Worm (Caenorhabditis elegans): ENCODE results near the gene nas-31.
A peak's percentile ranks its signal among the peaks of the same experiment; 100 is the strongest.

Gene nas-31

ce11 chrV:10870050-10870449, 51.6 kb downstream of the nas-31 start:
- TF ChIP-seq elt-2 (tag; optimal IDR thresholded peaks at IDR 0.05) (peak; percentile 23), skn-1 (tag; optimal IDR thresholded peaks at IDR 0.05) (no peak), egl-5 (tag; optimal IDR thresholded peaks at IDR 0.05) (no peak), nfya-1 (tag; optimal IDR thresholded peaks at IDR 0.05; ENCODE audit: insufficient read depth) (no peak), lin-15B (tag; optimal IDR thresholded peaks at IDR 0.05) (no peak), aly-2 (tag; optimal IDR thresholded peaks at IDR 0.05) (no peak), nhr-23 (tag; optimal IDR thresholded peaks at IDR 0.05) (no peak), elt-3 (tag; optimal IDR thresholded peaks at IDR 0.05) (no peak), nhr-67 (tag; optimal IDR thresholded peaks at IDR 0.05) (no peak), tbx-2 (tag; optimal IDR thresholded peaks at IDR 0.05) (no peak), pqm-1 (tag; optimal IDR thresholded peaks at IDR 0.05) (peak; percentile 9)
